Worm (Caenorhabditis elegans): Measurements from ENCODE around the gene C14B9.8.

DNA sequence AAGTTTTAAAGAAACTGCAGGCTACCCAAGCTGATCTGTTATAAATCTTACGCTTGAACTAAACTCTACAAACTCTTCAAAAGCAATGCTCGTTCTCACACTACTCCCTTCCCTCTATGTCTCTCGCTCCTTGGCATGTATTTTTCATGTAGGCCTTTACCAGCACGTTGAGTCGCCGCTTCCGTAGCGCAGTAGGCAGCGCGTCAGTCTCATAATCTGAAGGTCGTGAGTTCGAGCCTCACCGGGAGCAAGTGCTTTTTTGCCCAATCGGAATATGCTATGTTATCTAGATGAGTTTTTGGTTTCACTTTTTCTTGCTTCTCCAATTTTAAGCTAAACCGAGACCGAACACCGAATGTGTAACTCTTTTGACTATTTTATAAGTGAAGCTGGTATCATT is 38.0 kb downstream of the C14B9.8 start:
- TF ChIP-seq blmp-1 (tag; optimal IDR thresholded peaks at IDR 0.05) (no peak), ham-2 (GFP tag; optimal IDR thresholded peaks at IDR 0.05) (peak; percentile 64), ztf-11 (tag; optimal IDR thresholded peaks at IDR 0.05) (no peak), snpc-4 (tag; optimal IDR thresholded peaks at IDR 0.05) (no peak), pha-4 (tag; optimal IDR thresholded peaks at IDR 0.05) (peak; percentile 16), nhr-28 (tag; optimal IDR thresholded peaks at IDR 0.05) (no peak), lin-13 (tag; optimal IDR thresholded peaks at IDR 0.05) (peak; percentile 27), ceh-83 (GFP tag; optimal IDR thresholded peaks at IDR 0.05) (peak; percentile 85)
